Worm (Caenorhabditis elegans): ENCODE data around the gene rle-1.

The rle-1 gene

ce11 chrIII:10930850-10931249, 5.2 kb upstream of the rle-1 start, which contains the start of gene M142.5:
M142.5 (plus strand) TSS chrIII:10931201.
- TF ChIP-seq lin-15B (tag; optimal IDR thresholded peaks at IDR 0.05) (peak; percentile 73), nfya-1 (tag; optimal IDR thresholded peaks at IDR 0.05; ENCODE audit: insufficient read depth) (peak; percentile 18), lin-39 (tag; optimal IDR thresholded peaks at IDR 0.05) (peak; percentile 27), pqm-1 (tag; optimal IDR thresholded peaks at IDR 0.05) (no peak), ceh-9 (tag; optimal IDR thresholded peaks at IDR 0.05) (no peak), nhr-43 (tag; optimal IDR thresholded peaks at IDR 0.05; ENCODE audit: poor library complexity, severe bottlenecking) (no peak), egl-27 (tag; optimal IDR thresholded peaks at IDR 0.05) (no peak)

DNA sequence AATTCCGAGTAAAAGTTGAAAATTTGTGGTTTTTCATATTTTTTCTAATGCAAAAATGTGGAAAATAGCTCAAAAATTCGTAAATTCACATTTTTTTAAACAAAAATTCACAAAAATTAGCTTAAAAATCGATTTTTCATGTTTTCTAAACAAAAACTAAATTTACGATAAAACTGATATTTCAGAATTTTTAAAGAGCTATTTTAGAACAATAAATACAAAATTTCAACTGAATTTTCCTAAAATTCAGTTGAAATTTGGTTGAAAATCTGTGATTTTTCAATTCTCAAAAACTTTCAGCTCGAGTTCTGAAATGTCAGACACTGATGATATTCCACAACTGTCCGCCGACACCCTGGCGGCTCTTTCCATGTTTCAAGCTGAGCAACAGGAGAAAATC, 2.7 kb upstream of the rle-1 start, which contains the start of gene M142.8:
M142.8 (plus strand) TSS at position 301 of the 400 bp plus-strand sequence.
- TF ChIP-seq egl-27 (tag; optimal IDR thresholded peaks at IDR 0.05) (no peak), jun-1 (tag; optimal IDR thresholded peaks at IDR 0.05) (no peak)

DNA sequence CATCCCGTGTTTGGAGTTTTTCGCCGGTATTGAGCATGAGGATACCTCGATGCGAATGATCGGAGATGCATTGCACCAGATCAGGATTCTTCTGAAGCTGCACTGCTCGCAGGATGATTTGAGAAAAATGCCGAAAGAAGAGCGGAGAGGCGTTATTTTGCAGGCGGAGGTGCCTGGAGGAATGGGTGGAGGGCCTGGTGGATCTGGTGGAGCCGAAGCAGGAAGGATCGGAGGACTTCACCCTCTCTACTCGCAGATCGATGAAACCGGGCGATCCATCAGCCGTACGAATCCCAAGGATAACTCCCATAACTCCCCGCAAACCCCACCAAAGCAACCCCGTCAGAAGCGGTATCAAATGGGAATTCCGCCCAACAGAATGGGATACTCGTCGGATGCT, 3.1 kb downstream of the rle-1 start:
- TF ChIP-seq elt-1 (tag; optimal IDR thresholded peaks at IDR 0.05) (no peak), elt-2 (tag; optimal IDR thresholded peaks at IDR 0.05) (no peak), lsy-12 (tag; optimal IDR thresholded peaks at IDR 0.05) (no peak), ceh-16 (tag; optimal IDR thresholded peaks at IDR 0.05) (no peak), nhr-43 (tag; optimal IDR thresholded peaks at IDR 0.05; ENCODE audit: poor library complexity, severe bottlenecking) (no peak), nhr-28 (tag; optimal IDR thresholded peaks at IDR 0.05) (no peak), pqm-1 (tag; optimal IDR thresholded peaks at IDR 0.05) (no peak), nhr-76 (tag; optimal IDR thresholded peaks at IDR 0.05) (no peak), egl-5 (tag; optimal IDR thresholded peaks at IDR 0.05) (no peak), nhr-77 (tag; optimal IDR thresholded peaks at IDR 0.05) (no peak), nhr-12 (tag; optimal IDR thresholded peaks at IDR 0.05) (no peak)

DNA sequence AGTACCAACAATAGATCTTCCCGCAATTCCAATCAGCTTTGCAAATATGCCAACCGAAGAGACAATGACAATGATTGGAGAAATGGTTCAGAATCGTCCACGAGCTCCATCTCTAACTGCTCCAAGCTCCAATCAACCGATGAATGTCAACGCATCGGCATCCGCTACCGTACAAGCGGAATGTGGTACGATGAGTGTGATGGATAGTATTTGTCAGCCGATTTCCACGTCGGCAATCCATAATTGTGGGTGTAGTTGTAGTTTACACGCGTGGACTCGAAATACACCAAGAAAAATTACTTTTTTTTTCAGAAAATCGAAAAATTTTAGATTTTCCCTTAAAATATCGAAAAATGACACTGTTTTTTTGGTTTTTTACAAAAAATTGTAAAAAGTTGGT, 6.9 kb downstream of the rle-1 start:
- TF ChIP-seq nhr-25 (tag; optimal IDR thresholded peaks at IDR 0.05) (no peak), snpc-4 (tag; optimal IDR thresholded peaks at IDR 0.05) (no peak), ZK546.5 (tag; optimal IDR thresholded peaks at IDR 0.05) (no peak)

DNA sequence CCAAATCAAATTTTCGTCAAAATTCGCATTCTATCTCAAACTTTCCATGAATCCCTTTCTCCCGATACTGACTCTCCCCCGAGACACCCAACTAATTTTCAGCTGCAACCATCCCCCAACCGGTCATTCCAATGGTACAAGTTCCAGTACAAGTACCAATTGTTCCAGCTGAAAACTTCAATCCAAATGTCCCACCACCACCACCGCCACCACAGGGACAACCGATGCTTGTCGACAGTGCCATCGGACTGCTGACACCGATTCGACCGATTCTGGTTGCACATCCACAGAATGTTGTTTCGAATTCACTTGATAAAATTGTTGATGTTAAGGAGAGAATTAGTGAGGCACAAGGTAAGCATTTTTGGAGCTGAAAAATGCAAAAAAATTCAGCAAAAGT, 9.5 kb downstream of the rle-1 start:
- TF ChIP-seq fkh-10 (GFP tag; optimal IDR thresholded peaks at IDR 0.05) (no peak), lsy-12 (tag; optimal IDR thresholded peaks at IDR 0.05) (no peak), elt-2 (tag; optimal IDR thresholded peaks at IDR 0.05) (no peak), egl-5 (tag; optimal IDR thresholded peaks at IDR 0.05) (no peak)

DNA sequence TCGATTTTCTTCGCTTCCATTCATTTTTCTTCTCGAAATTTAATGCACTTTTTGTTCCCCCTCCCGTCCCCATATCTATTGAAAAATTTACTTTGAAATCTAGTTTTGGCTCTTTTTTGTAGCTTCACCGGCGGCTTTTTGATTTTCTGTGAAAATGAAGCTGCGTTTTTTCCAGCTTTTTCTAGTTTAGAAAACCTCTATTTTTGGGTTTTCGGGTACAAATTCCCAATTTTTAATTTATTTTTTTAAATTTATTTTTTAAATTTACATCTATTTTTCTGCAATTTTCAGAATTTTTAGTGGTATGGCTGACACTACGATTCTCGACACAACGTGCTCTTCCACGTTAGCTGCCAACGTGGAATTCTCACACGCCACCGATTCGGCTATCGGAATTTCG, 11.1 kb downstream of the rle-1 start, which contains the start of gene strd-1:
strd-1 (plus strand) TSS at position 301 of the 400 bp plus-strand sequence.
- TF ChIP-seq lin-39 (tag; optimal IDR thresholded peaks at IDR 0.05) (no peak), nhr-237 (tag; optimal IDR thresholded peaks at IDR 0.05) (no peak), fkh-2 (tag; optimal IDR thresholded peaks at IDR 0.05) (no peak), sea-2 (GFP tag; optimal IDR thresholded peaks at IDR 0.05) (no peak), aly-2 (tag; optimal IDR thresholded peaks at IDR 0.05) (no peak), lsy-12 (tag; optimal IDR thresholded peaks at IDR 0.05) (no peak), skn-1 (tag; optimal IDR thresholded peaks at IDR 0.05) (no peak), mdl-1 (tag; optimal IDR thresholded peaks at IDR 0.05) (no peak), elt-3 (tag; optimal IDR thresholded peaks at IDR 0.05) (no peak), ZK546.5 (tag; optimal IDR thresholded peaks at IDR 0.05) (no peak), elt-2 (tag; optimal IDR thresholded peaks at IDR 0.05) (no peak), fkh-10 (GFP tag; optimal IDR thresholded peaks at IDR 0.05) (no peak), nhr-28 (tag; optimal IDR thresholded peaks at IDR 0.05) (no peak), nhr-25 (tag; optimal IDR thresholded peaks at IDR 0.05) (no peak), fos-1 (tag; optimal IDR thresholded peaks at IDR 0.05) (no peak), egl-5 (tag; optimal IDR thresholded peaks at IDR 0.05) (no peak), nfya-1 (tag; optimal IDR thresholded peaks at IDR 0.05; ENCODE audit: insufficient read depth) (no peak), nhr-43 (tag; optimal IDR thresholded peaks at IDR 0.05; ENCODE audit: poor library complexity, severe bottlenecking) (no peak), ceh-9 (tag; optimal IDR thresholded peaks at IDR 0.05) (no peak), ceh-16 (tag; optimal IDR thresholded peaks at IDR 0.05) (no peak)

DNA sequence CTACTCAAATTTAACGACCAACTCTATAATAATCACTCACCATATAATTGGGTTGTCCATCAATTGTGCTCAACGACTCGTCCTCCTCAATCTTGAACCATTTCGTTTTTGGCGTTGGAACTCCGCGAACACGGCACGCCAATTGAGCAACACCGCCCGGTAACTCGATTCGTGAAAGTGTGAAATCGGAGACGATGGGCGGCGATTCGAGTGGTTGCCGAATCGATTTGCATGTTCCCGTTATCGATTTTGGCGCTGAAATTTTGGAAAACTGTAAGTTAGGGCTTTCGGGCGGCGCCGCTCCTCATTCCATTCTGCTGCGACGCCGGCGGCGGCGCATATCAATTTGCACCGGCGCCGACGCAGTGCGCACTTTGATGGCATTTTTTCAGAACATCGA, 15.7 kb downstream of the rle-1 start:
- TF ChIP-seq ztf-11 (tag; optimal IDR thresholded peaks at IDR 0.05) (no peak), nhr-11 (tag; optimal IDR thresholded peaks at IDR 0.05) (no peak), lsy-12 (tag; optimal IDR thresholded peaks at IDR 0.05) (no peak), tbx-2 (tag; optimal IDR thresholded peaks at IDR 0.05) (no peak), eor-1 (tag; optimal IDR thresholded peaks at IDR 0.05) (no peak), mdl-1 (tag; optimal IDR thresholded peaks at IDR 0.05) (no peak)

Measured in whole organism, L3 larva.